Worm (Caenorhabditis elegans): ENCODE measurements around the gene F12F6.7.

The F12F6.7 gene

ce11 chrIV:11520960-11521359 is 40.7 kb downstream of the F12F6.7 start, which contains the start of the genes M04B2.4 and gfl-1:
Gene M04B2.4 (minus strand): TSS chrIV:11521031.
Gene gfl-1 (plus strand): TSS chrIV:11521290.
- no peak for TF ChIP-seq ahr-1 (tag; optimal IDR thresholded peaks at IDR 0.05)
- peak; percentile 7 for TF ChIP-seq nfya-1 (tag; optimal IDR thresholded peaks at IDR 0.05)
- no peak for TF ChIP-seq ceh-45 (GFP tag; IDR thresholded peaks at IDR 0.05)
- peak; percentile 36 for TF ChIP-seq elt-2 (tag; optimal IDR thresholded peaks at IDR 0.05)
- no peak for TF ChIP-seq lin-11 (tag; optimal IDR thresholded peaks at IDR 0.05)

ce11 chrIV:11510664-11511063 is 51.0 kb downstream of the F12F6.7 start, which contains the start of gene M04B2.6:
Gene M04B2.6 (minus strand): TSS chrIV:11510764.
- TF ChIP-seq sdc-2 (tag; optimal IDR thresholded peaks at IDR 0.05), result no peak
- peak; percentile 0 for TF ChIP-seq unc-42 (tag; optimal IDR thresholded peaks at IDR 0.05)
